Fruit fly (Drosophila melanogaster): ENCODE data around the gene ClC-a.

The ClC-a gene

dm6 chr3R:11749297-11750293 lies 63.4 kb downstream of the ClC-a start, which contains the start of gene CG6923:
Gene CG6923, minus strand, starts transcription at chr3R:11750029.
- TF ChIP-seq CG1621 (tag; optimal IDR thresholded peaks at IDR 0.05) (no peak), Sox14 (GFP tag; optimal IDR thresholded peaks at IDR 0.05) (peak; percentile 50), CG11762 (GFP tag; optimal IDR thresholded peaks at IDR 0.05; ENCODE audit: insufficient read depth) (no peak), CG16779 (tag; optimal IDR thresholded peaks at IDR 0.05) (no peak), OdsH (GFP tag; optimal IDR thresholded peaks at IDR 0.05) (no peak), CG11902 (GFP tag; optimal IDR thresholded peaks at IDR 0.05) (no peak), ss (GFP tag; optimal IDR thresholded peaks at IDR 0.05) (no peak), CG15336 (GFP tag; IDR thresholded peaks at IDR 0.05) (no peak), esn (GFP tag; optimal IDR thresholded peaks at IDR 0.05) (peak; percentile 41), acj6 (GFP tag; optimal IDR thresholded peaks at IDR 0.05) (no peak), salr (GFP tag; optimal IDR thresholded peaks at IDR 0.05) (no peak), CG3032 (tag; optimal IDR thresholded peaks at IDR 0.05) (no peak), Gug (GFP tag; IDR thresholded peaks at IDR 0.05) (no peak), CG6163 (GFP tag; IDR thresholded peaks at IDR 0.05) (no peak), eg (GFP tag; IDR thresholded peaks at IDR 0.05) (no peak)
